Worm (Caenorhabditis elegans): Measurements from ENCODE around the gene F13A2.9.

F13A2.9 gene

ce11 chrV:4423860-4424401 is 36.6 kb upstream of the F13A2.9 start, which contains the start of the genes Y47D7A.9 and Y47D7A.19:
Gene Y47D7A.9, minus strand, starts transcription at chrV:4423960.
Gene Y47D7A.19, plus strand, starts transcription at chrV:4424351.
- TF ChIP-seq ztf-11 (tag; optimal IDR thresholded peaks at IDR 0.05) (no peak), ceh-82 (tag; optimal IDR thresholded peaks at IDR 0.05) (no peak), nhr-76 (tag; optimal IDR thresholded peaks at IDR 0.05) (no peak), ceh-16 (tag; optimal IDR thresholded peaks at IDR 0.05) (no peak), eor-1 (tag; optimal IDR thresholded peaks at IDR 0.05) (no peak)

- no peak for TF ChIP-seq ceh-16 (tag; optimal IDR thresholded peaks at IDR 0.05)
- TF ChIP-seq nhr-23 (tag; optimal IDR thresholded peaks at IDR 0.05), result no peak
- no peak for TF ChIP-seq snpc-4 (tag; optimal IDR thresholded peaks at IDR 0.05)
- no peak for TF ChIP-seq ZK546.5 (tag; optimal IDR thresholded peaks at IDR 0.05)
- no peak for TF ChIP-seq skn-1 (tag; optimal IDR thresholded peaks at IDR 0.05)
- TF ChIP-seq pha-4 (tag; optimal IDR thresholded peaks at IDR 0.05), result no peak
- no peak for TF ChIP-seq nhr-28 (tag; optimal IDR thresholded peaks at IDR 0.05)
- no peak for TF ChIP-seq zag-1 (tag; optimal IDR thresholded peaks at IDR 0.05)
- no peak for TF ChIP-seq nhr-67 (tag; optimal IDR thresholded peaks at IDR 0.05)
Observed at ce11 chrV:4423087-4423486, 35.8 kb upstream of the F13A2.9 start.

- no peak for TF ChIP-seq nhr-77 (tag; optimal IDR thresholded peaks at IDR 0.05)
- no peak for TF ChIP-seq snpc-4 (tag; optimal IDR thresholded peaks at IDR 0.05)
- no peak for TF ChIP-seq nhr-23 (tag; optimal IDR thresholded peaks at IDR 0.05)
Observed at ce11 chrV:4422127-4422526, 34.8 kb upstream of the F13A2.9 start, which contains the start of gene skr-7. Gene skr-7, plus strand, starts transcription at chrV:4422427.

ce11 chrV:4421475-4421874 is 34.2 kb upstream of the F13A2.9 start, which contains the start of gene skr-14:
Gene skr-14, minus strand, starts transcription at chrV:4421575.
- TF ChIP-seq ama-1 (optimal IDR thresholded peaks at IDR 0.05), result no peak
- no peak for TF ChIP-seq fkh-2 (tag; optimal IDR thresholded peaks at IDR 0.05)
- no peak for TF ChIP-seq nhr-67 (tag; optimal IDR thresholded peaks at IDR 0.05)
- TF ChIP-seq mml-1 (tag; optimal IDR thresholded peaks at IDR 0.05), result no peak
- no peak for TF ChIP-seq pha-4 (tag; optimal IDR thresholded peaks at IDR 0.05)

- TF ChIP-seq fkh-10 (GFP tag; optimal IDR thresholded peaks at IDR 0.05) (no peak), nhr-25 (tag; optimal IDR thresholded peaks at IDR 0.05) (no peak), nfya-1 (tag; optimal IDR thresholded peaks at IDR 0.05; ENCODE audit: insufficient read depth) (no peak), daf-12 (tag; optimal IDR thresholded peaks at IDR 0.05) (no peak), tbx-2 (tag; optimal IDR thresholded peaks at IDR 0.05) (no peak), nhr-43 (tag; optimal IDR thresholded peaks at IDR 0.05; ENCODE audit: poor library complexity, severe bottlenecking) (no peak), ZK546.5 (tag; optimal IDR thresholded peaks at IDR 0.05) (no peak), nhr-11 (tag; optimal IDR thresholded peaks at IDR 0.05) (no peak), skn-1 (tag; optimal IDR thresholded peaks at IDR 0.05) (no peak), nhr-23 (tag; optimal IDR thresholded peaks at IDR 0.05) (no peak), jun-1 (tag; optimal IDR thresholded peaks at IDR 0.05) (no peak), nhr-76 (tag; optimal IDR thresholded peaks at IDR 0.05) (no peak), sea-2 (GFP tag; optimal IDR thresholded peaks at IDR 0.05) (no peak), ceh-16 (tag; optimal IDR thresholded peaks at IDR 0.05) (no peak), mml-1 (tag; optimal IDR thresholded peaks at IDR 0.05) (no peak), elt-3 (tag; optimal IDR thresholded peaks at IDR 0.05) (no peak), ceh-28 (tag; optimal IDR thresholded peaks at IDR 0.05) (no peak), nhr-77 (tag; optimal IDR thresholded peaks at IDR 0.05) (no peak), ceh-9 (tag; optimal IDR thresholded peaks at IDR 0.05) (no peak), lin-39 (tag; optimal IDR thresholded peaks at IDR 0.05) (no peak)
Observed at ce11 chrV:4419767-4420322, 32.5 kb upstream of the F13A2.9 start, which contains the start of the genes Y47D7A.7 and Y47D7A.2. Gene Y47D7A.7, minus strand, starts transcription at chrV:4419867. Gene Y47D7A.2, plus strand, starts transcription at chrV:4420272.

ce11 chrV:4418116-4418515 is 30.8 kb upstream of the F13A2.9 start, which contains the start of gene Y47D7A.6:
Gene Y47D7A.6, minus strand, starts transcription at chrV:4418216.
- no peak for TF ChIP-seq nhr-28 (tag; optimal IDR thresholded peaks at IDR 0.05)
- TF ChIP-seq nhr-43 (tag; optimal IDR thresholded peaks at IDR 0.05; ENCODE audit: poor library complexity, severe bottlenecking), result no peak
- TF ChIP-seq hmg-11 (tag; optimal IDR thresholded peaks at IDR 0.05), result no peak
- no peak for TF ChIP-seq nhr-237 (tag; optimal IDR thresholded peaks at IDR 0.05)
- TF ChIP-seq nfya-1 (tag; optimal IDR thresholded peaks at IDR 0.05; ENCODE audit: insufficient read depth), result no peak
- no peak for TF ChIP-seq fkh-2 (tag; optimal IDR thresholded peaks at IDR 0.05)

Measured in whole organism, L3 larva.